Fruit fly (Drosophila melanogaster) whole organism, embryonic: ENCODE results near the gene CG14913.

Experiments
- Atf-2 ChIP-seq: fragments of 200-800 bp; sonication (Bioruptor generic); optimal IDR thresholded peaks from 2 replicates; lab custom pipeline; 2016; ENCODE audit warnings: missing biosample characterization, missing genetic modification characterization
- Atf3 ChIP-seq: fragments of 200-800 bp; sonication (Bioruptor generic); optimal IDR thresholded peaks from 3 replicates; lab custom pipeline; 2016; ENCODE audit warnings: missing biosample characterization, missing genetic modification characterization
- CG10979 ChIP-seq: fragments of 200-800 bp; sonication (Bioruptor generic); optimal IDR thresholded peaks from 2 replicates; lab custom pipeline; 2018; ENCODE audit warnings: missing biosample characterization, mild to moderate bottlenecking, missing genetic modification characterization, moderate library complexity
- CG11085 ChIP-seq: fragments of 200-800 bp; sonication (Bioruptor generic); IDR thresholded peaks from 2 replicates; pipeline ENCODE4 v1.3.6; 2022; ENCODE audit warnings: missing biosample characterization, missing genetic modification characterization
- CG11247 ChIP-seq: fragments of 200-800 bp; sonication (Bioruptor generic); IDR thresholded peaks from 2 replicates; pipeline ENCODE4 v1.3.6; 2022; ENCODE audit warnings: missing biosample characterization, missing genetic modification characterization
- CG11696 ChIP-seq: fragments of 200-800 bp; sonication (Bioruptor generic); IDR thresholded peaks from 2 replicates; pipeline ENCODE4 v1.3.6; 2022; ENCODE audit warnings: missing biosample characterization, missing genetic modification characterization
- CG12219 ChIP-seq: fragments of 200-800 bp; sonication (Bioruptor generic); optimal IDR thresholded peaks from 3 replicates; lab custom pipeline; 2018; ENCODE audit warnings: missing biosample characterization, mild to moderate bottlenecking, missing genetic modification characterization
- CG13296 ChIP-seq: fragments of 200-800 bp; sonication (Bioruptor generic); optimal IDR thresholded peaks from 3 replicates; lab custom pipeline; 2018; ENCODE audit warnings: missing biosample characterization, mild to moderate bottlenecking, missing genetic modification characterization
- CG14965 ChIP-seq: fragments of 200-800 bp; sonication (Bioruptor generic); optimal IDR thresholded peaks from 2 replicates; lab custom pipeline; 2016; ENCODE audit warnings: missing biosample characterization, missing genetic modification characterization, borderline replicate concordance
- CG15011 ChIP-seq: fragments of 200-800 bp; sonication (Bioruptor generic); optimal IDR thresholded peaks from 3 replicates; lab custom pipeline; 2018; ENCODE audit warnings: missing biosample characterization, mild to moderate bottlenecking, missing genetic modification characterization
- CG17186 ChIP-seq: fragments of 200-800 bp; sonication (Bioruptor generic); optimal IDR thresholded peaks from 3 replicates; lab custom pipeline; 2017; ENCODE audit warnings: missing biosample characterization, missing genetic modification reagents, missing genetic modification characterization
- CG17328 ChIP-seq: fragments of 200-800 bp; sonication (Bioruptor generic); IDR thresholded peaks from 2 replicates; pipeline ENCODE4 v1.3.6; 2022; ENCODE audit warnings: missing biosample characterization, missing genetic modification characterization
- CG2116 ChIP-seq: fragments of 200-800 bp; sonication (Bioruptor generic); optimal IDR thresholded peaks from 3 replicates; lab custom pipeline; 2018; ENCODE audit warnings: missing biosample characterization, mild to moderate bottlenecking, missing genetic modification characterization
- CG2202 ChIP-seq: fragments of 200-800 bp; sonication (Bioruptor generic); optimal IDR thresholded peaks from 2 replicates; lab custom pipeline; 2018; ENCODE audit warnings: missing biosample characterization, mild to moderate bottlenecking, missing genetic modification characterization
- CG2875 ChIP-seq: fragments of 200-800 bp; sonication (Bioruptor generic); optimal IDR thresholded peaks from 2 replicates; lab custom pipeline; 2017; ENCODE audit warnings: missing biosample characterization, mild to moderate bottlenecking, missing genetic modification characterization, missing genetic modification reagents
- CG31224 ChIP-seq: fragments of 200-800 bp; sonication (Bioruptor generic); IDR thresholded peaks from 2 replicates; pipeline ENCODE4 v1.3.6; 2022; ENCODE audit warnings: missing biosample characterization, missing genetic modification characterization
- CG31441 ChIP-seq: fragments of 200-800 bp; sonication (Bioruptor generic); IDR thresholded peaks from 2 replicates; pipeline ENCODE4 v1.3.6; 2022; ENCODE audit warnings: missing biosample characterization, missing genetic modification characterization
- CG3407 ChIP-seq: fragments of 200-800 bp; sonication (Bioruptor generic); optimal IDR thresholded peaks from 2 replicates; lab custom pipeline; 2018; ENCODE audit warnings: missing biosample characterization, mild to moderate bottlenecking, missing genetic modification characterization
- CG34224 ChIP-seq: fragments of 200-800 bp; sonication (Bioruptor generic); IDR thresholded peaks from 3 replicates; pipeline ENCODE4 v1.3.6; 2022; ENCODE audit warnings: missing biosample characterization, missing genetic modification characterization; ENCODE audit not compliant: partially characterized antibody
- CG3726 ChIP-seq: fragments of 200-800 bp; sonication (Bioruptor generic); IDR thresholded peaks from 3 replicates; pipeline ENCODE4, ENCODE4 v1.3.6; 2022; ENCODE audit warnings: missing biosample characterization, missing genetic modification characterization
- CG3838 ChIP-seq: fragments of 200-800 bp; sonication (Bioruptor generic); optimal IDR thresholded peaks from 3 replicates; lab custom pipeline; 2016; ENCODE audit warnings: missing biosample characterization, missing genetic modification characterization
- CG6765 ChIP-seq: fragments of 200-800 bp; sonication (Bioruptor generic); optimal IDR thresholded peaks from 3 replicates; lab custom pipeline; 2017; ENCODE audit warnings: missing biosample characterization, mild to moderate bottlenecking, missing genetic modification characterization
- CG9797 ChIP-seq: fragments of 200-800 bp; sonication (Bioruptor generic); optimal IDR thresholded peaks from 3 replicates; lab custom pipeline; 2018; ENCODE audit warnings: missing biosample characterization, mild to moderate bottlenecking, missing genetic modification characterization
- Camta ChIP-seq: fragments of 200-800 bp; sonication (Bioruptor generic); optimal IDR thresholded peaks from 2 replicates; lab custom pipeline; 2016; ENCODE audit warnings: missing biosample characterization, missing genetic modification characterization
- ERR ChIP-seq: fragments of 200-800 bp; sonication (Bioruptor generic); optimal IDR thresholded peaks from 2 replicates; lab custom pipeline; 2016; ENCODE audit warnings: missing biosample characterization, missing genetic modification characterization
- Fer2 ChIP-seq: fragments of 200-800 bp; sonication (Bioruptor generic); optimal IDR thresholded peaks from 2 replicates; lab custom pipeline; 2018; ENCODE audit warnings: missing biosample characterization, mild to moderate bottlenecking, missing genetic modification characterization, moderate library complexity
- Gug ChIP-seq: fragments of 200-800 bp; sonication (Bioruptor generic); IDR thresholded peaks from 4 replicates; pipeline ENCODE4 v1.3.6; 2022; ENCODE audit warnings: missing biosample characterization, missing genetic modification characterization
- Hr51 ChIP-seq, 2 experiments: fragments of 200-800 bp; sonication (Bioruptor generic); optimal IDR thresholded peaks; 2 replicates in 1 of 2; 3 replicates in 1 of 2; lab custom pipeline; 2016 to 2018; ENCODE audit warnings: missing biosample characterization in 2 of 2, missing genetic modification characterization in 2 of 2, mild to moderate bottlenecking in 1 of 2, moderate library complexity in 1 of 2
- Lpt ChIP-seq: fragments of >200 bp; optimal IDR thresholded peaks from 2 replicates; lab custom pipeline; 2018; ENCODE audit warnings: missing biosample characterization, missing genetic modification characterization
- Rx ChIP-seq: fragments of 200-800 bp; sonication (Bioruptor generic); IDR thresholded peaks from 2 replicates; pipeline ENCODE4 v1.3.6; 2022; ENCODE audit warnings: missing biosample characterization, missing genetic modification characterization
- Six4 ChIP-seq: fragments of 200-800 bp; sonication (Bioruptor generic); optimal IDR thresholded peaks from 2 replicates; lab custom pipeline; 2016; ENCODE audit warnings: missing biosample characterization, missing genetic modification characterization
- abd-A ChIP-seq: fragments of 200-800 bp; sonication (Bioruptor generic); optimal IDR thresholded peaks from 3 replicates; lab custom pipeline; 2019; ENCODE audit warnings: missing biosample characterization, mild to moderate bottlenecking, missing genetic modification characterization, moderate library complexity
- amos ChIP-seq: fragments of 200-800 bp; sonication (Bioruptor generic); IDR thresholded peaks from 2 replicates; pipeline ENCODE4 v1.3.6; 2022; ENCODE audit warnings: missing biosample characterization, missing genetic modification characterization; ENCODE audit not compliant: partially characterized antibody
- ap ChIP-seq: fragments of 200-800 bp; sonication (Bioruptor generic); IDR thresholded peaks from 2 replicates; pipeline ENCODE4 v1.3.6; 2022; ENCODE audit warnings: missing biosample characterization, missing genetic modification characterization
- ara ChIP-seq: fragments of 200-800 bp; sonication (Bioruptor generic); IDR thresholded peaks from 2 replicates; pipeline ENCODE4 v1.3.6; 2022; ENCODE audit warnings: missing biosample characterization, missing genetic modification characterization
- ase ChIP-seq: fragments of 200-800 bp; sonication (Bioruptor generic); IDR thresholded peaks from 3 replicates; pipeline ENCODE4 v1.3.6; 2022; ENCODE audit warnings: missing biosample characterization, missing genetic modification characterization
- cad ChIP-seq: fragments of >200 bp; optimal IDR thresholded peaks from 2 replicates; lab custom pipeline; 2017; ENCODE audit warnings: missing biosample characterization, missing genetic modification characterization
- crc ChIP-seq: fragments of 200-800 bp; sonication (Bioruptor generic); optimal IDR thresholded peaks from 2 replicates; lab custom pipeline; 2016; ENCODE audit warnings: missing biosample characterization, missing genetic modification characterization
- danr ChIP-seq: fragments of 200-800 bp; sonication (Bioruptor generic); IDR thresholded peaks from 2 replicates; pipeline ENCODE4 v1.3.6; 2022; ENCODE audit warnings: missing biosample characterization, missing genetic modification characterization
- ftz-f1 ChIP-seq: fragments of 200-800 bp; sonication (Bioruptor generic); optimal IDR thresholded peaks from 2 replicates; lab custom pipeline; 2016; ENCODE audit warnings: missing biosample characterization, missing genetic modification characterization
- nau ChIP-seq: fragments of 200-800 bp; sonication (Bioruptor generic); optimal IDR thresholded peaks from 3 replicates; lab custom pipeline; 2017; ENCODE audit warnings: missing biosample characterization, mild to moderate bottlenecking, missing genetic modification characterization, missing genetic modification reagents
- nerfin-2 ChIP-seq: fragments of 200-800 bp; sonication (Bioruptor generic); IDR thresholded peaks from 2 replicates; pipeline ENCODE4 v1.3.6; 2022; ENCODE audit warnings: missing biosample characterization, missing genetic modification characterization; ENCODE audit not compliant: partially characterized antibody
- phol ChIP-seq: fragments of 200-800 bp; sonication (Bioruptor generic); optimal IDR thresholded peaks from 3 replicates; lab custom pipeline; 2018; ENCODE audit warnings: missing biosample characterization, mild to moderate bottlenecking, missing genetic modification characterization, moderate library complexity
- so ChIP-seq: fragments of 200-800 bp; sonication (Bioruptor generic); IDR thresholded peaks from 3 replicates; pipeline ENCODE4 v1.3.6; 2022; ENCODE audit warnings: missing biosample characterization, missing genetic modification characterization
- tll ChIP-seq, 2 experiments: fragments of 200-800 bp in 1 of 2; fragments of >200 bp in 1 of 2; sonication (Bioruptor generic) in 1 of 2; optimal IDR thresholded peaks; 2 replicates each; lab custom pipeline; 2017 to 2019; ENCODE audit warnings: missing biosample characterization in 2 of 2, missing genetic modification characterization in 2 of 2, mild to moderate bottlenecking in 1 of 2, moderate library complexity in 1 of 2
- ttk ChIP-seq: fragments of 200-800 bp; sonication (Bioruptor generic); IDR thresholded peaks from 2 replicates; pipeline ENCODE4 v2.1.2; 2022; ENCODE audit warnings: missing biosample characterization, missing genetic modification characterization
- vfl ChIP-seq: fragments of 200-800 bp; sonication (Bioruptor generic); optimal IDR thresholded peaks from 2 replicates; lab custom pipeline; 2016; ENCODE audit warnings: missing biosample characterization, missing genetic modification characterization
- z ChIP-seq: fragments of 200-800 bp; sonication (Bioruptor generic); IDR thresholded peaks from 3 replicates; pipeline ENCODE4 v1.3.6; 2022; ENCODE audit warnings: missing biosample characterization, missing genetic modification characterization

Gene CG14913

dm6 chr2L:11037583-11038517, 21.1 kb downstream of the CG14913 start (continued):
- peak; percentile 17 for TF ChIP-seq CG2875 (GFP tag; lab: Kevin White, UChicago)
- TF ChIP-seq so (GFP tag; lab: Robert Waterston, UW) = 0 out of 3 replicates have a peak, but pooled peaks have one; percentile 15
- TF ChIP-seq Six4 (GFP tag; lab: Kevin White, UChicago) = no peak
- TF ChIP-seq Atf-2 (GFP tag; lab: Kevin White, UChicago) = no peak
- TF ChIP-seq Lpt = no peak
- TF ChIP-seq CG31224 = no peak
- TF ChIP-seq Gug (GFP tag; lab: Robert Waterston, UW) = no peak; the same call in 3 of the 4 replicates
- no peak for TF ChIP-seq crc
- TF ChIP-seq ap = no peak
- no peak for TF ChIP-seq CG6765 (GFP tag; lab: Kevin White, UChicago)
- peak; percentile 56 for TF ChIP-seq CG31441 (GFP tag; lab: Robert Waterston, UW)
- TF ChIP-seq CG3726 = no peak
- no peak for TF ChIP-seq ERR (GFP tag; lab: Kevin White, UChicago)
- TF ChIP-seq CG11696 (GFP tag; lab: Robert Waterston, UW) = no peak
- TF ChIP-seq ttk = peak; percentile 33; the same call in 1 of the 2 replicates
- TF ChIP-seq CG13296 (GFP tag; lab: Kevin White, UChicago) = no peak
- TF ChIP-seq Camta (GFP tag; lab: Kevin White, UChicago) = peak; percentile 31
- no peak for TF ChIP-seq CG34224 (GFP tag; lab: Robert Waterston, UW)
- TF ChIP-seq CG15011 = no peak
- peak; percentile 46 for TF ChIP-seq CG2202 (tag; lab: Kevin White, UChicago)
- TF ChIP-seq tll (GFP tag; optimal IDR thresholded peaks at IDR 0.05; lab: Kevin White, UChicago) = no peak
- no peak for TF ChIP-seq CG17186
- TF ChIP-seq nau (GFP tag; lab: Kevin White, UChicago) = peak; percentile 34
- TF ChIP-seq ase (GFP tag; lab: Robert Waterston, UW) = no peak
- no peak for TF ChIP-seq CG9797 (GFP tag; lab: Kevin White, UChicago)
- TF ChIP-seq CG12219 (GFP tag; lab: Kevin White, UChicago) = no peak
- TF ChIP-seq CG11085 (GFP tag; lab: Robert Waterston, UW) = no peak
- TF ChIP-seq Rx = no peak
- TF ChIP-seq Hr51 (GFP tag; optimal IDR thresholded peaks at IDR 0.05; lab: Kevin White, UChicago) = peak in 1 of 2 experiments; percentile 65
- peak; percentile 17 for TF ChIP-seq ftz-f1 (GFP tag; lab: Kevin White, UChicago)
- TF ChIP-seq CG11247 = peak; percentile 10; the same call in 1 of the 2 replicates
- TF ChIP-seq CG2116 = peak; percentile 5
- no peak for TF ChIP-seq abd-A (tag; lab: Kevin White, UChicago)
- TF ChIP-seq Atf3 (GFP tag; lab: Kevin White, UChicago) = no peak
- TF ChIP-seq CG10979 = peak; percentile 74
- peak; percentile 70 for TF ChIP-seq CG17328 (GFP tag; lab: Robert Waterston, UW)
- peak; percentile 11 for TF ChIP-seq vfl
- TF ChIP-seq amos = no peak
- peak; percentile 12 for TF ChIP-seq CG3838 (GFP tag; lab: Kevin White, UChicago)
- TF ChIP-seq danr (GFP tag; lab: Robert Waterston, UW) = no peak
- TF ChIP-seq CG3407 = peak; percentile 8
- TF ChIP-seq ara (GFP tag; lab: Robert Waterston, UW) = no peak
- 0 out of 2 replicates have a peak, but pooled peaks have one; percentile 40 for TF ChIP-seq nerfin-2 (GFP tag; lab: Robert Waterston, UW)
- TF ChIP-seq CG14965 (GFP tag; lab: Kevin White, UChicago) = no peak
- no peak for TF ChIP-seq Fer2 (tag; lab: Kevin White, UChicago)
- TF ChIP-seq z (GFP tag; lab: Robert Waterston, UW) = peak; percentile 67; the same call in 2 of the 3 replicates
- TF ChIP-seq phol (tag; lab: Kevin White, UChicago) = peak; percentile 62
- no peak for TF ChIP-seq cad (GFP tag; lab: Kevin White, UChicago)
